Worm (Caenorhabditis elegans) whole organism, L2 larva: Measurements from ENCODE around the gene pqn-94.

Experiments
- C34F6.9 ChIP-seq: fragments of 150-350 bp; optimal IDR thresholded peaks from 2 replicates; lab custom pipeline; 2014; ENCODE audit warnings: missing biosample characterization, missing genetic modification characterization
- F13H6.1 ChIP-seq: sonication (generic microtip); optimal IDR thresholded peaks from 2 replicates; lab custom pipeline; 2016; ENCODE audit warnings: missing genetic modification characterization, missing compliant biosample characterization
- R02D3.7 ChIP-seq: fragments of 150-350 bp; optimal IDR thresholded peaks from 2 replicates; lab custom pipeline; 2014; ENCODE audit warnings: missing biosample characterization, missing genetic modification characterization
- Y55F3AM.14 ChIP-seq: fragments of 200-800 bp; sonication (Bioruptor generic); optimal IDR thresholded peaks from 2 replicates; lab custom pipeline; 2018; ENCODE audit warnings: mild to moderate bottlenecking, missing genetic modification characterization, missing compliant biosample characterization
- ZK546.5 ChIP-seq: sonication (generic microtip); optimal IDR thresholded peaks from 2 replicates; lab custom pipeline; 2017; ENCODE audit warnings: missing biosample characterization, missing genetic modification characterization
- alr-1 ChIP-seq: fragments of 150-350 bp; optimal IDR thresholded peaks from 2 replicates; lab custom pipeline; 2014; ENCODE audit warnings: missing biosample characterization, missing genetic modification characterization
- aly-2 ChIP-seq: fragments of 150-350 bp; optimal IDR thresholded peaks from 2 replicates; lab custom pipeline; 2014; ENCODE audit warnings: missing biosample characterization, missing genetic modification characterization
- ama-1 ChIP-seq: fragments of 150-350 bp; optimal IDR thresholded peaks from 2 replicates; lab custom pipeline; 2018; ENCODE audit warnings: inconsistent platforms
- blmp-1 ChIP-seq: sonication (generic microtip); optimal IDR thresholded peaks from 2 replicates; lab custom pipeline; 2017; ENCODE audit warnings: missing genetic modification characterization, mild to moderate bottlenecking, missing compliant biosample characterization, antibody characterized with exemption, moderate library complexity; ENCODE audit not compliant: insufficient read depth
- ceh-16 ChIP-seq: fragments of 150-350 bp; optimal IDR thresholded peaks from 2 replicates; lab custom pipeline; 2014; ENCODE audit warnings: missing biosample characterization, missing genetic modification characterization
- ceh-82 ChIP-seq: fragments of 150-350 bp; optimal IDR thresholded peaks from 2 replicates; lab custom pipeline; 2014; ENCODE audit warnings: missing biosample characterization, missing genetic modification characterization
- crh-2 ChIP-seq: sonication (generic microtip); optimal IDR thresholded peaks from 2 replicates; lab custom pipeline; 2017; ENCODE audit warnings: missing biosample characterization, missing genetic modification characterization
- dmd-4 ChIP-seq: sonication (generic microtip); optimal IDR thresholded peaks from 2 replicates; lab custom pipeline; 2017; ENCODE audit warnings: missing biosample characterization, missing genetic modification characterization
- egl-27 ChIP-seq: sonication (generic microtip); optimal IDR thresholded peaks from 3 replicates; lab custom pipeline; 2017; ENCODE audit warnings: missing biosample characterization, missing genetic modification reagents, missing genetic modification characterization
- elt-1 ChIP-seq: fragments of 150-350 bp; optimal IDR thresholded peaks from 2 replicates; lab custom pipeline; 2014; ENCODE audit warnings: missing biosample characterization, missing genetic modification characterization
- fos-1 ChIP-seq: fragments of 150-350 bp; optimal IDR thresholded peaks from 2 replicates; lab custom pipeline; 2014; ENCODE audit warnings: missing biosample characterization, missing genetic modification characterization
- gmeb-1 ChIP-seq: fragments of 150-350 bp; optimal IDR thresholded peaks from 2 replicates; lab custom pipeline; 2014; ENCODE audit warnings: missing biosample characterization, missing genetic modification characterization
- lin-11 ChIP-seq: fragments of 150-350 bp; sonication (generic microtip); optimal IDR thresholded peaks from 2 replicates; lab custom pipeline; 2014; ENCODE audit warnings: missing biosample characterization, missing genetic modification characterization, inconsistent platforms, mixed read lengths
- lin-13 ChIP-seq: fragments of 150-350 bp; optimal IDR thresholded peaks from 2 replicates; lab custom pipeline; 2014; ENCODE audit warnings: missing biosample characterization, missing genetic modification reagents, missing genetic modification characterization
- lin-39 ChIP-seq: fragments of 150-350 bp; optimal IDR thresholded peaks from 2 replicates; lab custom pipeline; 2014; ENCODE audit warnings: missing biosample characterization, missing genetic modification reagents, missing genetic modification characterization
- lsy-2 ChIP-seq, 2 experiments: fragments of 150-350 bp in 1 of 2; sonication (generic microtip) in 1 of 2; optimal IDR thresholded peaks; 2 replicates each; lab custom pipeline; 2014 to 2017; ENCODE audit warnings: missing biosample characterization in 2 of 2, missing genetic modification characterization in 2 of 2
- mab-5 ChIP-seq: fragments of 150-350 bp; optimal IDR thresholded peaks from 2 replicates; lab custom pipeline; 2014; ENCODE audit warnings: missing biosample characterization, missing genetic modification characterization
- mbf-1 ChIP-seq: sonication (generic microtip); optimal IDR thresholded peaks from 2 replicates; lab custom pipeline; 2017; ENCODE audit warnings: missing biosample characterization, missing genetic modification characterization
- mdl-1 ChIP-seq, 2 experiments: fragments of 150-350 bp in 1 of 2; sonication (generic microtip) in 1 of 2; optimal IDR thresholded peaks; 2 replicates each; lab custom pipeline; 2017; ENCODE audit warnings: missing biosample characterization in 2 of 2, missing genetic modification characterization in 2 of 2
- nhr-10 ChIP-seq: sonication (generic microtip); optimal IDR thresholded peaks from 2 replicates; lab custom pipeline; 2017; ENCODE audit warnings: missing biosample characterization, missing genetic modification characterization
- nhr-11 ChIP-seq: fragments of 150-350 bp; optimal IDR thresholded peaks from 2 replicates; lab custom pipeline; 2014; ENCODE audit warnings: missing biosample characterization, missing genetic modification characterization
- nhr-12 ChIP-seq: fragments of 150-350 bp; optimal IDR thresholded peaks from 2 replicates; lab custom pipeline; 2014; ENCODE audit warnings: missing biosample characterization, missing genetic modification characterization
- nhr-129 ChIP-seq: fragments of 150-350 bp; optimal IDR thresholded peaks from 2 replicates; lab custom pipeline; 2014; ENCODE audit warnings: missing biosample characterization, missing genetic modification characterization
- nhr-21 ChIP-seq: fragments of 150-350 bp; optimal IDR thresholded peaks from 2 replicates; lab custom pipeline; 2014; ENCODE audit warnings: missing biosample characterization, missing genetic modification characterization
- nhr-23 ChIP-seq: fragments of 150-350 bp; optimal IDR thresholded peaks from 2 replicates; lab custom pipeline; 2014; ENCODE audit warnings: missing biosample characterization, missing genetic modification reagents, missing genetic modification characterization
- nhr-237 ChIP-seq: fragments of 150-350 bp; optimal IDR thresholded peaks from 2 replicates; lab custom pipeline; 2014; ENCODE audit warnings: missing biosample characterization, missing genetic modification characterization
- nhr-25 ChIP-seq: fragments of 150-350 bp; sonication (generic microtip); optimal IDR thresholded peaks from 3 replicates; lab custom pipeline; 2014; ENCODE audit warnings: missing biosample characterization, missing genetic modification characterization
- nhr-6 ChIP-seq: fragments of 150-350 bp; optimal IDR thresholded peaks from 2 replicates; lab custom pipeline; 2014; ENCODE audit warnings: missing biosample characterization, missing genetic modification characterization
- nhr-77 ChIP-seq: fragments of 150-350 bp; optimal IDR thresholded peaks from 2 replicates; lab custom pipeline; 2014; ENCODE audit warnings: missing biosample characterization, missing genetic modification characterization
- peb-1 ChIP-seq: fragments of 150-350 bp; optimal IDR thresholded peaks from 2 replicates; lab custom pipeline; 2014; ENCODE audit warnings: missing biosample characterization, missing genetic modification characterization
- sem-4 ChIP-seq: fragments of 150-350 bp; optimal IDR thresholded peaks from 2 replicates; lab custom pipeline; 2014; ENCODE audit warnings: missing biosample characterization, missing genetic modification reagents, missing genetic modification characterization
- skn-1 ChIP-seq: sonication (generic microtip); optimal IDR thresholded peaks from 2 replicates; lab custom pipeline; 2017; ENCODE audit warnings: missing biosample characterization, missing genetic modification characterization
- sma-3 ChIP-seq: sonication (generic microtip); optimal IDR thresholded peaks from 2 replicates; lab custom pipeline; 2016; ENCODE audit warnings: missing genetic modification reagents, missing genetic modification characterization, missing compliant biosample characterization
- sma-9 ChIP-seq, 2 experiments: fragments of 150-350 bp in 1 of 2; sonication (generic microtip) in 1 of 2; optimal IDR thresholded peaks; 2 replicates each; lab custom pipeline; 2014 to 2016; ENCODE audit warnings: missing genetic modification characterization in 2 of 2, mild to moderate bottlenecking in 1 of 2, missing biosample characterization in 1 of 2, missing compliant biosample characterization in 1 of 2, missing genetic modification reagents in 1 of 2, moderate library complexity in 1 of 2
- snpc-4 ChIP-seq: fragments of 150-350 bp; optimal IDR thresholded peaks from 2 replicates; lab custom pipeline; 2014; ENCODE audit warnings: missing biosample characterization, missing genetic modification characterization
- unc-39 ChIP-seq: fragments of 150-350 bp; optimal IDR thresholded peaks from 2 replicates; lab custom pipeline; 2014; ENCODE audit warnings: missing biosample characterization, missing genetic modification characterization
- unc-55 ChIP-seq: fragments of 150-350 bp; sonication (generic microtip); optimal IDR thresholded peaks from 3 replicates; lab custom pipeline; 2014; ENCODE audit warnings: missing biosample characterization, missing genetic modification reagents, missing genetic modification characterization
- unc-62 ChIP-seq: fragments of 150-350 bp; optimal IDR thresholded peaks from 2 replicates; lab custom pipeline; 2014; ENCODE audit warnings: missing biosample characterization, missing genetic modification reagents, missing genetic modification characterization
- zag-1 ChIP-seq: fragments of 150-350 bp; optimal IDR thresholded peaks from 2 replicates; lab custom pipeline; 2014; ENCODE audit warnings: missing biosample characterization, missing genetic modification characterization
- ztf-1 ChIP-seq: fragments of 200-800 bp; sonication (Bioruptor generic); conservative IDR thresholded peaks from 2 replicates; pipeline ENCODE4 v1.3.6; 2022; ENCODE audit warnings: missing genetic modification characterization, missing compliant biosample characterization
- ztf-11 ChIP-seq: sonication (generic microtip); optimal IDR thresholded peaks from 2 replicates; lab custom pipeline; 2017; ENCODE audit warnings: missing biosample characterization, missing genetic modification characterization
- ztf-4 ChIP-seq: fragments of 150-350 bp; optimal IDR thresholded peaks from 2 replicates; lab custom pipeline; 2014; ENCODE audit warnings: missing biosample characterization, missing genetic modification characterization

Gene pqn-94

DNA sequence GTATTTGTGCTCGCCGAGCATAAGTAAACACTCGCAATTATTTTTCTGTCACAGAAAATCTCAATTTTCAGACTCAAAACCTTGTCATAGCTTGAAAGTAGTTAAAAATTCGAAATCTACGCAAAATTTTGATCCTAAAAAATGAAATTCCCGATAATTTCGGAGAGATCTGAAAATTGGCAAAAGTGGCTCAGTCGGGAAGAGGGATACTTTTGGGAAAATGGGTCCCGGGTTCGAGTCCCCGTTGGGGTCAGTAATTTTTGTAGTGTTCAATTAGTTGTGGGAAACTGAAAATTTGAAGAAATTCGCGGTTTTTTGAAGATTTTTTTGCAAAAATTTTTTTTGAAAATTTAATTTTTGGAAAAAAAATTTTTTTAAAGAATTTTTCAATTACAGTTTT lies 2.7 kb downstream of the pqn-94 start:
- TF ChIP-seq aly-2 (tag; lab: Kevin White, UChicago) = no peak
- TF ChIP-seq nhr-237 (tag; lab: Kevin White, UChicago) = no peak
- TF ChIP-seq elt-1 (tag; lab: Kevin White, UChicago) = no peak
- no peak for TF ChIP-seq ztf-1 (GFP tag; lab: Robert Waterston, UW)
- TF ChIP-seq unc-39 = no peak

- TF ChIP-seq nhr-129 (tag; lab: Kevin White, UChicago) = peak; percentile 57
- TF ChIP-seq crh-2 (tag; lab: Kevin White, UChicago) = peak; percentile 70
- no peak for TF ChIP-seq ztf-1 (GFP tag; lab: Robert Waterston, UW)
- no peak for TF ChIP-seq aly-2 (tag; lab: Kevin White, UChicago)
- no peak for TF ChIP-seq ZK546.5 (tag; lab: Kevin White, UChicago)
- TF ChIP-seq lsy-2 (tag; optimal IDR thresholded peaks at IDR 0.05; lab: Kevin White, UChicago) = peak in 1 of 2 experiments; percentile 69
- peak; percentile 89 for TF ChIP-seq unc-55
- no peak for TF ChIP-seq Y55F3AM.14 (GFP tag; lab: Kevin White, UChicago)
- TF ChIP-seq nhr-23 (tag; lab: Kevin White, UChicago) = no peak
- no peak for TF ChIP-seq nhr-12
- no peak for TF ChIP-seq ceh-82
- peak; percentile 56 for TF ChIP-seq C34F6.9 (tag; lab: Kevin White, UChicago)
- peak; percentile 12 for TF ChIP-seq sma-3 (GFP tag; lab: Kevin White, UChicago)
- peak; percentile 55 for TF ChIP-seq gmeb-1 (tag; lab: Kevin White, UChicago)
- TF ChIP-seq peb-1 (tag; lab: Kevin White, UChicago) = no peak
- no peak for TF ChIP-seq unc-39
- TF ChIP-seq blmp-1 = no peak
- no peak for TF ChIP-seq skn-1 (tag; lab: Kevin White, UChicago)
- TF ChIP-seq lin-39 (tag; lab: Kevin White, UChicago) = no peak
- no peak for TF ChIP-seq mab-5 (tag; lab: Kevin White, UChicago)
- no peak for TF ChIP-seq nhr-237 (tag; lab: Kevin White, UChicago)
- TF ChIP-seq F13H6.1 (tag; lab: Kevin White, UChicago) = no peak
- no peak for TF ChIP-seq dmd-4 (tag; lab: Kevin White, UChicago)
- peak; percentile 48 for TF ChIP-seq lin-13 (GFP tag; lab: Kevin White, UChicago)
- TF ChIP-seq nhr-25 (tag; lab: Kevin White, UChicago) = no peak
- TF ChIP-seq ztf-4 (tag; lab: Kevin White, UChicago) = no peak
- TF ChIP-seq R02D3.7 (tag; lab: Kevin White, UChicago) = peak; percentile 57
- TF ChIP-seq mdl-1 (tag; optimal IDR thresholded peaks at IDR 0.05; lab: Kevin White, UChicago) = no peak
- no peak for TF ChIP-seq nhr-10 (tag; lab: Kevin White, UChicago)
- no peak for TF ChIP-seq mbf-1 (tag; lab: Kevin White, UChicago)
- TF ChIP-seq ceh-16 (tag; lab: Kevin White, UChicago) = no peak
- TF ChIP-seq ama-1 (lab: Kevin White, UChicago) = no peak
- no peak for TF ChIP-seq ztf-11
- TF ChIP-seq zag-1 (tag; lab: Kevin White, UChicago) = no peak
- no peak for TF ChIP-seq egl-27 (tag; lab: Kevin White, UChicago)
- no peak for TF ChIP-seq lin-11
- TF ChIP-seq nhr-21 (tag; lab: Kevin White, UChicago) = no peak
- TF ChIP-seq elt-1 (tag; lab: Kevin White, UChicago) = no peak
- TF ChIP-seq nhr-6 (tag; lab: Kevin White, UChicago) = no peak
- no peak for TF ChIP-seq alr-1 (tag; lab: Kevin White, UChicago)
- TF ChIP-seq nhr-77 (tag; lab: Kevin White, UChicago) = no peak
- TF ChIP-seq unc-62 = no peak
- TF ChIP-seq sma-9 (GFP tag; optimal IDR thresholded peaks at IDR 0.05; lab: Kevin White, UChicago) = no peak
- no peak for TF ChIP-seq sma-9 (tag; optimal IDR thresholded peaks at IDR 0.05; lab: Kevin White, UChicago)
- TF ChIP-seq snpc-4 (tag; lab: Kevin White, UChicago) = no peak
- no peak for TF ChIP-seq sem-4
- TF ChIP-seq nhr-11 (tag; lab: Kevin White, UChicago) = no peak
- TF ChIP-seq fos-1 (tag; lab: Kevin White, UChicago) = peak; percentile 5
These were observed 10.0 kb downstream of the pqn-94 start, which contains the start of the genes prmt-1 and cdkr-3 for ce11 chrV:20269661-20270137. prmt-1 (minus strand) TSS chrV:20269711. cdkr-3 (plus strand) TSS chrV:20270107.
